Fruit fly (Drosophila melanogaster) whole organism, adult: ENCODE data around the gene spri.

ENCODE experiments used
- CG11617 ChIP-seq: fragments of 200-800 bp; sonication (Bioruptor generic); optimal IDR thresholded peaks from 2 replicates; lab custom pipeline; 2017; ENCODE audit warnings: mild to moderate bottlenecking, missing biosample characterization, missing genetic modification reagents, missing genetic modification characterization
- CG12768 ChIP-seq: fragments of 200-800 bp; sonication (Bioruptor generic); optimal IDR thresholded peaks from 2 replicates; lab custom pipeline; 2017; ENCODE audit warnings: missing biosample characterization, missing genetic modification characterization, mild to moderate bottlenecking, moderate library complexity, missing genetic modification reagents
- CG14711 ChIP-seq: fragments of 200-800 bp; sonication (Bioruptor generic); optimal IDR thresholded peaks from 2 replicates; lab custom pipeline; 2018; ENCODE audit warnings: missing biosample characterization, mild to moderate bottlenecking, missing genetic modification characterization, moderate library complexity
- CG1620 ChIP-seq: fragments of 200-800 bp; sonication (Bioruptor generic); optimal IDR thresholded peaks from 2 replicates; lab custom pipeline; 2016; ENCODE audit warnings: missing biosample characterization, missing genetic modification characterization
- CG33017 ChIP-seq: fragments of 200-800 bp; sonication (Bioruptor generic); optimal IDR thresholded peaks from 2 replicates; lab custom pipeline; 2018; ENCODE audit warnings: missing biosample characterization, mild to moderate bottlenecking, missing genetic modification characterization, moderate library complexity
- CG5204 ChIP-seq: fragments of 200-800 bp; sonication (Bioruptor generic); optimal IDR thresholded peaks from 2 replicates; lab custom pipeline; 2016; ENCODE audit warnings: missing biosample characterization, missing genetic modification characterization
- CG7045 ChIP-seq: fragments of 200-800 bp; sonication (Bioruptor generic); optimal IDR thresholded peaks from 2 replicates; lab custom pipeline; 2017; ENCODE audit warnings: missing biosample characterization, mild to moderate bottlenecking, missing genetic modification characterization
- CG7101 ChIP-seq: fragments of 200-800 bp; sonication (Bioruptor generic); optimal IDR thresholded peaks from 2 replicates; lab custom pipeline; 2018; ENCODE audit warnings: missing biosample characterization, mild to moderate bottlenecking, missing genetic modification characterization, moderate library complexity
- Clk ChIP-seq: fragments of 200-800 bp; sonication (Bioruptor generic); optimal IDR thresholded peaks from 2 replicates; lab custom pipeline; 2017; ENCODE audit warnings: missing biosample characterization, missing genetic modification characterization
- Crg-1 ChIP-seq: fragments of 200-800 bp; sonication (Bioruptor generic); optimal IDR thresholded peaks from 2 replicates; lab custom pipeline; 2016; ENCODE audit warnings: missing biosample characterization, missing genetic modification characterization
- Hr96 ChIP-seq: fragments of 200-800 bp; sonication (Bioruptor generic); optimal IDR thresholded peaks from 2 replicates; lab custom pipeline; 2016; ENCODE audit warnings: missing biosample characterization, missing genetic modification characterization
- Mnt ChIP-seq: fragments of 200-800 bp; sonication (Bioruptor generic); optimal IDR thresholded peaks from 2 replicates; lab custom pipeline; 2016; ENCODE audit warnings: missing biosample characterization, mild to moderate bottlenecking, missing genetic modification characterization
- bab1 ChIP-seq: fragments of 200-800 bp; sonication (Bioruptor generic); optimal IDR thresholded peaks from 3 replicates; lab custom pipeline; 2019; ENCODE audit warnings: missing biosample characterization, mild to moderate bottlenecking, missing genetic modification characterization, moderate library complexity
- cic ChIP-seq: fragments of 200-800 bp; sonication (Bioruptor generic); optimal IDR thresholded peaks from 2 replicates; lab custom pipeline; 2017; ENCODE audit warnings: missing biosample characterization, mild to moderate bottlenecking, missing genetic modification characterization, moderate library complexity
- cnc ChIP-seq, 2 experiments: fragments of >200 bp; optimal IDR thresholded peaks; 2 replicates each; lab custom pipeline; 2017
- kay ChIP-seq: fragments of 200-800 bp; sonication (Bioruptor generic); peaks from one replicate; lab custom pipeline; 2016; ENCODE audit warnings: missing biosample characterization, missing genetic modification characterization, borderline replicate concordance
- ovo ChIP-seq: fragments of 200-800 bp; sonication (Bioruptor generic); optimal IDR thresholded peaks from 2 replicates; lab custom pipeline; 2016; ENCODE audit warnings: missing biosample characterization, missing genetic modification characterization
- pad ChIP-seq: fragments of 200-800 bp; sonication (Bioruptor generic); optimal IDR thresholded peaks from 3 replicates; lab custom pipeline; 2017; ENCODE audit warnings: missing biosample characterization, missing genetic modification characterization, mild to moderate bottlenecking, moderate library complexity, missing genetic modification reagents
- tj ChIP-seq: fragments of 200-800 bp; sonication (Bioruptor generic); optimal IDR thresholded peaks from 3 replicates; lab custom pipeline; 2017; ENCODE audit warnings: missing biosample characterization, mild to moderate bottlenecking, missing genetic modification characterization, moderate library complexity
- toe ChIP-seq: fragments of 200-800 bp; sonication (Bioruptor generic); optimal IDR thresholded peaks from 2 replicates; lab custom pipeline; 2016; ENCODE audit warnings: missing biosample characterization, missing genetic modification characterization

spri gene

dm6 chrX:10472614-10473248, 112.5 kb downstream of the spri start:
- TF ChIP-seq pad (GFP tag; lab: Kevin White, UChicago), result peak; percentile 84
- no peak for TF ChIP-seq cnc (optimal IDR thresholded peaks at IDR 0.05; lab: Kevin White, UChicago)
- peak; percentile 76 for TF ChIP-seq Mnt (GFP tag; lab: Kevin White, UChicago)
- peak; percentile 34 for TF ChIP-seq CG1620 (GFP tag; lab: Kevin White, UChicago)
- TF ChIP-seq Crg-1 (GFP tag; lab: Kevin White, UChicago), result no peak
- TF ChIP-seq Hr96 (GFP tag; lab: Kevin White, UChicago), result peak; percentile 33
- TF ChIP-seq ovo (GFP tag; lab: Kevin White, UChicago), result no peak
- no peak for TF ChIP-seq CG14711
- no peak for TF ChIP-seq CG5204 (GFP tag; lab: Kevin White, UChicago)
- TF ChIP-seq toe, result no peak
- no peak for TF ChIP-seq kay (GFP tag; lab: Kevin White, UChicago)
- TF ChIP-seq bab1 (GFP tag; lab: Kevin White, UChicago), result no peak
- TF ChIP-seq CG7101 (tag; lab: Kevin White, UChicago), result no peak
- TF ChIP-seq tj (GFP tag; lab: Kevin White, UChicago), result peak; percentile 45
- peak; percentile 34 for TF ChIP-seq cic (GFP tag; lab: Kevin White, UChicago)
- TF ChIP-seq CG12768, result no peak
- TF ChIP-seq CG33017 (tag; lab: Kevin White, UChicago), result no peak
- no peak for TF ChIP-seq CG7045 (GFP tag; lab: Kevin White, UChicago)
- TF ChIP-seq CG11617 (GFP tag; lab: Kevin White, UChicago), result peak; percentile 6
- no peak for TF ChIP-seq Clk (GFP tag; lab: Kevin White, UChicago)

- TF ChIP-seq CG14711 (no peak), CG33017 (tag; lab: Kevin White, UChicago) (no peak), Mnt (GFP tag; lab: Kevin White, UChicago) (no peak), Crg-1 (GFP tag; lab: Kevin White, UChicago) (no peak), Hr96 (GFP tag; lab: Kevin White, UChicago) (no peak), cnc (optimal IDR thresholded peaks at IDR 0.05; lab: Kevin White, UChicago) (no peak), CG12768 (no peak), cic (GFP tag; lab: Kevin White, UChicago) (no peak), CG11617 (GFP tag; lab: Kevin White, UChicago) (no peak), ovo (GFP tag; lab: Kevin White, UChicago) (no peak), CG5204 (GFP tag; lab: Kevin White, UChicago) (no peak), CG7045 (GFP tag; lab: Kevin White, UChicago) (no peak), CG1620 (GFP tag; lab: Kevin White, UChicago) (no peak), Clk (GFP tag; lab: Kevin White, UChicago) (no peak), bab1 (GFP tag; lab: Kevin White, UChicago) (no peak)
Observed at dm6 chrX:10464531-10464930, 120.7 kb downstream of the spri start.

- TF ChIP-seq Mnt (GFP tag; lab: Kevin White, UChicago) (peak; percentile 15), cic (GFP tag; lab: Kevin White, UChicago) (peak; percentile 0), CG1620 (GFP tag; lab: Kevin White, UChicago) (no peak), CG7101 (tag; lab: Kevin White, UChicago) (no peak), CG33017 (tag; lab: Kevin White, UChicago) (no peak), Hr96 (GFP tag; lab: Kevin White, UChicago) (no peak), pad (GFP tag; lab: Kevin White, UChicago) (peak; percentile 23), bab1 (GFP tag; lab: Kevin White, UChicago) (peak; percentile 60), kay (GFP tag; lab: Kevin White, UChicago) (no peak), CG12768 (no peak), ovo (GFP tag; lab: Kevin White, UChicago) (no peak), CG5204 (GFP tag; lab: Kevin White, UChicago) (no peak), Clk (GFP tag; lab: Kevin White, UChicago) (no peak), CG14711 (no peak), CG11617 (GFP tag; lab: Kevin White, UChicago) (no peak), Crg-1 (GFP tag; lab: Kevin White, UChicago) (peak; percentile 13), CG7045 (GFP tag; lab: Kevin White, UChicago) (peak; percentile 38), cnc (optimal IDR thresholded peaks at IDR 0.05; lab: Kevin White, UChicago) (no peak), toe (no peak), tj (GFP tag; lab: Kevin White, UChicago) (no peak)
Observed at dm6 chrX:10463056-10463710, 122.0 kb downstream of the spri start.

- TF ChIP-seq CG5204 (GFP tag; lab: Kevin White, UChicago) (no peak), toe (no peak), CG11617 (GFP tag; lab: Kevin White, UChicago) (no peak), pad (GFP tag; lab: Kevin White, UChicago) (no peak), Clk (GFP tag; lab: Kevin White, UChicago) (no peak), CG7101 (tag; lab: Kevin White, UChicago) (no peak)
Observed at dm6 chrX:10461938-10462337, 123.3 kb downstream of the spri start.

- TF ChIP-seq CG33017 (tag; lab: Kevin White, UChicago) (peak; percentile 66), bab1 (GFP tag; lab: Kevin White, UChicago) (peak; percentile 88), pad (GFP tag; lab: Kevin White, UChicago) (peak; percentile 86), Hr96 (GFP tag; lab: Kevin White, UChicago) (no peak), Mnt (GFP tag; lab: Kevin White, UChicago) (peak; percentile 84), Crg-1 (GFP tag; lab: Kevin White, UChicago) (peak; percentile 95), CG12768 (peak; percentile 62), CG5204 (GFP tag; lab: Kevin White, UChicago) (no peak), ovo (GFP tag; lab: Kevin White, UChicago) (peak; percentile 77), tj (GFP tag; lab: Kevin White, UChicago) (peak; percentile 45), Clk (GFP tag; lab: Kevin White, UChicago) (peak; percentile 70), cic (GFP tag; lab: Kevin White, UChicago) (peak; percentile 28), cnc (optimal IDR thresholded peaks at IDR 0.05; lab: Kevin White, UChicago) (peak in 1 of 2 experiments; percentile 49), kay (GFP tag; lab: Kevin White, UChicago) (no peak), CG11617 (GFP tag; lab: Kevin White, UChicago) (peak; percentile 44), CG7045 (GFP tag; lab: Kevin White, UChicago) (peak; percentile 33), toe (peak; percentile 52), CG7101 (tag; lab: Kevin White, UChicago) (peak; percentile 90), CG1620 (GFP tag; lab: Kevin White, UChicago) (peak; percentile 93), CG14711 (peak; percentile 78)
Observed at dm6 chrX:10460506-10461114, 124.6 kb downstream of the spri start, which contains the start of gene Neb-cGP. Gene Neb-cGP (plus strand): TSS chrX:10460736.
